Worm (Caenorhabditis elegans) whole organism, L2 larva: ENCODE measurements around the gene apt-9.

Experiments used
- F13H6.1 ChIP-seq: sonication (generic microtip); optimal IDR thresholded peaks from 2 replicates; lab custom pipeline; 2016; ENCODE audit warnings: missing genetic modification characterization, missing compliant biosample characterization
- ama-1 ChIP-seq: fragments of 150-350 bp; optimal IDR thresholded peaks from 2 replicates; lab custom pipeline; 2018; ENCODE audit warnings: inconsistent platforms
- dmd-4 ChIP-seq: sonication (generic microtip); optimal IDR thresholded peaks from 2 replicates; lab custom pipeline; 2017; ENCODE audit warnings: missing biosample characterization, missing genetic modification characterization
- elt-3 ChIP-seq: sonication (generic microtip); optimal IDR thresholded peaks from 2 replicates; lab custom pipeline; 2017; ENCODE audit warnings: missing biosample characterization, missing genetic modification characterization
- fos-1 ChIP-seq: fragments of 150-350 bp; optimal IDR thresholded peaks from 2 replicates; lab custom pipeline; 2014; ENCODE audit warnings: missing biosample characterization, missing genetic modification characterization
- lin-39 ChIP-seq: fragments of 150-350 bp; optimal IDR thresholded peaks from 2 replicates; lab custom pipeline; 2014; ENCODE audit warnings: missing biosample characterization, missing genetic modification reagents, missing genetic modification characterization
- mdl-1 ChIP-seq, 2 experiments: fragments of 150-350 bp in 1 of 2; sonication (generic microtip) in 1 of 2; optimal IDR thresholded peaks; 2 replicates each; lab custom pipeline; 2017; ENCODE audit warnings: missing biosample characterization in 2 of 2, missing genetic modification characterization in 2 of 2
- nhr-129 ChIP-seq: fragments of 150-350 bp; optimal IDR thresholded peaks from 2 replicates; lab custom pipeline; 2014; ENCODE audit warnings: missing biosample characterization, missing genetic modification characterization
- nhr-6 ChIP-seq: fragments of 150-350 bp; optimal IDR thresholded peaks from 2 replicates; lab custom pipeline; 2014; ENCODE audit warnings: missing biosample characterization, missing genetic modification characterization
- nhr-77 ChIP-seq: fragments of 150-350 bp; optimal IDR thresholded peaks from 2 replicates; lab custom pipeline; 2014; ENCODE audit warnings: missing biosample characterization, missing genetic modification characterization
- skn-1 ChIP-seq: sonication (generic microtip); optimal IDR thresholded peaks from 2 replicates; lab custom pipeline; 2017; ENCODE audit warnings: missing biosample characterization, missing genetic modification characterization
- snpc-4 ChIP-seq: fragments of 150-350 bp; optimal IDR thresholded peaks from 2 replicates; lab custom pipeline; 2014; ENCODE audit warnings: missing biosample characterization, missing genetic modification characterization

DNA sequence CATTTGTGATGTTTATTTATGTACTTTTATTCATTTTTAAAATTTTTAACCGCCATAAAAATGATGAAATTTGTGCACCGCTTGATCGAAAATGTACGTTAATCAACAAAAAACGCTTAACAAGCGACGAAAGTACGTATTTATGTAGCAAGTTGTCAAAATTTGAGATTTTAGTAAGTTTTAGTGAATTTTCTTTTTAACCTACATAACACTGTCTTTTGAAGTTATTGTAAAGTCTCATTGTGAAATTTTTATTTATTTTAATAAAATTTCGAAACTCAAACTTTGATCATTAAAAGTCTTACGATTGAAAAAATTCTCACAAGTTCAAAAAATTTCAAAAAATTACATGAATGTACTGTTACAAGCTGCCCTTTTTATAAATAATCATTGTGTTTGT is 29.0 kb downstream of the apt-9 start:
- TF ChIP-seq nhr-129 (tag; lab: Kevin White, UChicago) (no peak), elt-3 (tag; lab: Kevin White, UChicago) (no peak), mdl-1 (tag; optimal IDR thresholded peaks at IDR 0.05; lab: Kevin White, UChicago) (no peak), skn-1 (no peak), F13H6.1 (tag; lab: Kevin White, UChicago) (no peak), fos-1 (no peak), nhr-6 (tag; lab: Kevin White, UChicago) (no peak), snpc-4 (no peak), lin-39 (no peak), dmd-4 (tag; lab: Kevin White, UChicago) (no peak), ama-1 (lab: Kevin White, UChicago) (no peak), nhr-77 (tag; lab: Kevin White, UChicago) (no peak)
